Fruit fly (Drosophila melanogaster): ENCODE results near the gene Rfx.
A peak's percentile ranks its signal among the peaks of the same experiment; 100 is the strongest.

The Rfx gene

dm6 chr3R:10350741-10351629 lies 26.9 kb downstream of the Rfx start:
- peak; percentile 73 for TF ChIP-seq sv (GFP tag; optimal IDR thresholded peaks at IDR 0.05)
- TF ChIP-seq CG32264 (GFP tag; optimal IDR thresholded peaks at IDR 0.05): peak; percentile 66
- no peak for TF ChIP-seq GATAd (GFP tag; optimal IDR thresholded peaks at IDR 0.05)
- TF ChIP-seq foxo (GFP tag; optimal IDR thresholded peaks at IDR 0.05): peak; percentile 67 to 87
- peak; percentile 68 for TF ChIP-seq tai (GFP tag; optimal IDR thresholded peaks at IDR 0.05)
- peak; percentile 61 for TF ChIP-seq sage (GFP tag; optimal IDR thresholded peaks at IDR 0.05)
- TF ChIP-seq psq (GFP tag; optimal IDR thresholded peaks at IDR 0.05): peak; percentile 68
- TF ChIP-seq Mio (GFP tag; optimal IDR thresholded peaks at IDR 0.05): no peak
- no peak for TF ChIP-seq pan (optimal IDR thresholded peaks at IDR 0.05)
- TF ChIP-seq CrebA (GFP tag; optimal IDR thresholded peaks at IDR 0.05; ENCODE audit: borderline replicate concordance): no peak
- TF ChIP-seq Vsx2 (GFP tag; optimal IDR thresholded peaks at IDR 0.05; ENCODE audit: partially characterized antibody): no peak
- TF ChIP-seq br (GFP tag; optimal IDR thresholded peaks at IDR 0.05): peak; percentile 82
- peak; percentile 87 for TF ChIP-seq h (GFP tag; optimal IDR thresholded peaks at IDR 0.05)
- no peak for TF ChIP-seq Hr78 (GFP tag; optimal IDR thresholded peaks at IDR 0.05)
- TF ChIP-seq Abd-B (GFP tag; optimal IDR thresholded peaks at IDR 0.05): no peak
- TF ChIP-seq dmrt93B (GFP tag; optimal IDR thresholded peaks at IDR 0.05): peak; percentile 69
- TF ChIP-seq dl (GFP tag; optimal IDR thresholded peaks at IDR 0.05; ENCODE audit: insufficient read depth in 1 of 2, partially characterized antibody in 2 of 2): no peak
- TF ChIP-seq ey (GFP tag; optimal IDR thresholded peaks at IDR 0.05): peak; percentile 86
- TF ChIP-seq brk (GFP tag; optimal IDR thresholded peaks at IDR 0.05): peak; percentile 22
- TF ChIP-seq Dfd (GFP tag; optimal IDR thresholded peaks at IDR 0.05): no peak
- no peak for TF ChIP-seq N (GFP tag; optimal IDR thresholded peaks at IDR 0.05)
- TF ChIP-seq HLH106 (tag; optimal IDR thresholded peaks at IDR 0.05): peak; percentile 84
- TF ChIP-seq woc (GFP tag; optimal IDR thresholded peaks at IDR 0.05): peak; percentile 66
- peak; percentile 15 for TF ChIP-seq CG9705 (GFP tag; optimal IDR thresholded peaks at IDR 0.05)
- TF ChIP-seq rgr (GFP tag; optimal IDR thresholded peaks at IDR 0.05): peak; percentile 82
- TF ChIP-seq Hr83 (GFP tag; optimal IDR thresholded peaks at IDR 0.05; ENCODE audit: poor library complexity, severe bottlenecking): peak; percentile 36
- peak; percentile 80 for TF ChIP-seq Sp1 (GFP tag; optimal IDR thresholded peaks at IDR 0.05)
- TF ChIP-seq Rel (GFP tag; optimal IDR thresholded peaks at IDR 0.05): peak; percentile 72
- peak; percentile 38 for TF ChIP-seq Rel (tag; optimal IDR thresholded peaks at IDR 0.05)
- TF ChIP-seq Myc (optimal IDR thresholded peaks at IDR 0.05): peak; percentile 94
- peak; percentile 82 for TF ChIP-seq fru (GFP tag; optimal IDR thresholded peaks at IDR 0.05)
- TF ChIP-seq Jra (GFP tag; optimal IDR thresholded peaks at IDR 0.05): peak; percentile 31
- TF ChIP-seq lola (GFP tag; optimal IDR thresholded peaks at IDR 0.05): no peak
- no peak for TF ChIP-seq Dif (GFP tag; optimal IDR thresholded peaks at IDR 0.05; ENCODE audit: partially characterized antibody)
- TF ChIP-seq Hnf4 (GFP tag; optimal IDR thresholded peaks at IDR 0.05): peak; percentile 64
- peak; percentile 6 for TF ChIP-seq dsf (GFP tag; optimal IDR thresholded peaks at IDR 0.05; ENCODE audit: borderline replicate concordance)
- no peak for TF ChIP-seq jim (GFP tag; optimal IDR thresholded peaks at IDR 0.05)
- peak; percentile 83 for TF ChIP-seq OdsH (GFP tag; optimal IDR thresholded peaks at IDR 0.05)
- TF ChIP-seq usp (GFP tag; optimal IDR thresholded peaks at IDR 0.05): no peak

DNA sequence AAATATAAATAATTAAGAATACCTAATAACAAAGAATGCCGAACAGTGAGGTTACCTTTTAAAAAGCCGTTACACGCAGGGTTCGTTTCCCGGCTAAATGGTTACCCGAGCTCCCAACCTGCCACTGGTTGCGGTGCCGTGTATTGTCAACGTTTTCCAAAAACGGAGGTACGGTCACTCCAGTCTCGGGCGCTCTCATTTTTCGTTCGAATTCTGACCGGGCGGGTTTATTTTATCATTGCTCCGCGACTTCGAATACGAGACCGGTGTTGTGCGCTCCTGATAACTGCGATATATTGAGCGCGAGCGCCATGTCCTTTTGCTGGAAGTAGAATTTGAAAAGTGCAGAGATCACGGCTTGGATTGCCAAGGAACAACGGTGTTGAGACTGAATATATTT lies 27.9 kb downstream of the Rfx start, which contains the start of gene jumu:
Gene jumu, plus strand, starts transcription at position 196 of the 400 bp plus-strand sequence.
- no peak for TF ChIP-seq Rel (GFP tag; optimal IDR thresholded peaks at IDR 0.05)
- peak; percentile 24 for TF ChIP-seq Rel (tag; optimal IDR thresholded peaks at IDR 0.05)
- peak; percentile 11 for TF ChIP-seq Sp1 (GFP tag; optimal IDR thresholded peaks at IDR 0.05)
- no peak for TF ChIP-seq ey (GFP tag; optimal IDR thresholded peaks at IDR 0.05)
- TF ChIP-seq psq (GFP tag; optimal IDR thresholded peaks at IDR 0.05): no peak
- no peak for TF ChIP-seq Vsx2 (GFP tag; optimal IDR thresholded peaks at IDR 0.05; ENCODE audit: partially characterized antibody)
- no peak for TF ChIP-seq sage (GFP tag; optimal IDR thresholded peaks at IDR 0.05)
- TF ChIP-seq Hnf4 (GFP tag; optimal IDR thresholded peaks at IDR 0.05): peak; percentile 12
- TF ChIP-seq fru (GFP tag; optimal IDR thresholded peaks at IDR 0.05): peak; percentile 4
- peak; percentile 33 for TF ChIP-seq Hr83 (GFP tag; optimal IDR thresholded peaks at IDR 0.05; ENCODE audit: poor library complexity, severe bottlenecking)
- TF ChIP-seq br (GFP tag; optimal IDR thresholded peaks at IDR 0.05): no peak
- no peak for TF ChIP-seq Dif (GFP tag; optimal IDR thresholded peaks at IDR 0.05; ENCODE audit: partially characterized antibody)
- TF ChIP-seq sv (GFP tag; optimal IDR thresholded peaks at IDR 0.05): peak; percentile 7

All from whole organism, wandering third instar larva.